Fruit fly (Drosophila melanogaster): ENCODE data around the gene CG1316.

DNA sequence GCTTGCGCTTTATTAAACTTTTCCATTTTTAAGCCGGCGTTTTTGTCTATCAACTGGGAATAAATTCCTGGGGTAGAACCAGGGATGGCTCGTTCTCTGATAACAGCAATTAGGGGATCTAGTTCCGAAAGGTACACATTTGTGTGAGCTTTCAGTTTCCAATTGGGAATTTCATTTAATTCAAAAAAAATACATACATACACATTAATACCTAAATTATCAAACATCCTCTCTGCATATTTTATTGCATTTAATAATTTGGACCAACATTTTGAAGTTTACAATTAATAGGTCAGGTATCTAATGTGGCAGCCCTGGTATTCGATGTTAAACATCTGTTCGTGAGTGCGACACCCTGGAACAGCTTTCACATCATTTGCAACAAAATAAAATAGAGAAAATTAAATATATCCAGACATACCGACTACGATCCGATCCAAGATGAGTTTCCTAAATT lies 24.5 kb upstream of the CG1316 start, which contains the start of the genes CG15011 and CG1309:
- TF ChIP-seq dsx (GFP tag; optimal IDR thresholded peaks at IDR 0.05; ENCODE audit: poor library complexity, severe bottlenecking) (peak; percentile 86), cyc (GFP tag; optimal IDR thresholded peaks at IDR 0.05) (peak; percentile 86), Smox (GFP tag; optimal IDR thresholded peaks at IDR 0.05) (no peak), Sox102F (GFP tag; optimal IDR thresholded peaks at IDR 0.05) (no peak), Hr38 (GFP tag; optimal IDR thresholded peaks at IDR 0.05) (peak; percentile 24), CG10669 (GFP tag; optimal IDR thresholded peaks at IDR 0.05) (peak; percentile 66), CG6854 (GFP tag; optimal IDR thresholded peaks at IDR 0.05) (peak; percentile 1), ss (GFP tag; optimal IDR thresholded peaks at IDR 0.05) (peak; percentile 49 to 75), CG6163 (GFP tag; IDR thresholded peaks at IDR 0.05) (peak; percentile 34; the same call in 1 of the 3 replicates), CG6808 (GFP tag; optimal IDR thresholded peaks at IDR 0.05) (peak; percentile 66)

Measured in whole organism, prepupa.